Fruit fly (Drosophila melanogaster) whole organism, embryonic: ENCODE measurements around the gene CAH4.

Source experiments
- B-H2 ChIP-seq: fragments of 200-800 bp; sonication (Bioruptor generic); optimal IDR thresholded peaks from 2 replicates; lab custom pipeline; 2018; ENCODE audit warnings: missing biosample characterization, mild to moderate bottlenecking, missing genetic modification characterization
- C15 ChIP-seq: fragments of 200-800 bp; sonication (Bioruptor generic); IDR thresholded peaks from 3 replicates; pipeline ENCODE4 v1.3.6; 2022; ENCODE audit warnings: missing biosample characterization, missing genetic modification characterization
- CG10274 ChIP-seq: fragments of 200-800 bp; sonication (Bioruptor generic); optimal IDR thresholded peaks from 3 replicates; lab custom pipeline; 2017; ENCODE audit warnings: missing biosample characterization, mild to moderate bottlenecking, missing genetic modification characterization
- CG10321 ChIP-seq: fragments of 200-800 bp; sonication (Bioruptor generic); IDR thresholded peaks from 2 replicates; pipeline ENCODE4 v1.3.6; 2022; ENCODE audit warnings: missing biosample characterization, missing genetic modification characterization
- CG10565 ChIP-seq: fragments of 200-800 bp; sonication (Bioruptor generic); optimal IDR thresholded peaks from 3 replicates; lab custom pipeline; 2016; ENCODE audit warnings: missing biosample characterization, mild to moderate bottlenecking, missing genetic modification characterization
- CG12299 ChIP-seq: fragments of 200-800 bp; sonication (Bioruptor generic); optimal IDR thresholded peaks from 2 replicates; lab custom pipeline; 2018; ENCODE audit warnings: missing biosample characterization, mild to moderate bottlenecking, missing genetic modification characterization
- CG12744 ChIP-seq: fragments of 200-800 bp; sonication (Bioruptor generic); optimal IDR thresholded peaks from 2 replicates; lab custom pipeline; 2016; ENCODE audit warnings: missing biosample characterization, missing genetic modification characterization
- CG16779 ChIP-seq: fragments of 200-800 bp; sonication (Bioruptor generic); IDR thresholded peaks from 2 replicates; pipeline ENCODE4 v1.3.6; 2022; ENCODE audit warnings: missing biosample characterization, missing genetic modification characterization
- CG2678 ChIP-seq: fragments of 200-800 bp; sonication (Bioruptor generic); optimal IDR thresholded peaks from 3 replicates; lab custom pipeline; 2019; ENCODE audit warnings: missing biosample characterization, mild to moderate bottlenecking, missing genetic modification characterization, moderate library complexity
- CG32532 ChIP-seq: fragments of 200-800 bp; sonication (Bioruptor generic); IDR thresholded peaks from 2 replicates; pipeline ENCODE4 v1.3.6; 2022; ENCODE audit warnings: missing biosample characterization, missing genetic modification characterization
- CG32767 ChIP-seq: fragments of 200-800 bp; sonication (Bioruptor generic); IDR thresholded peaks from 2 replicates; pipeline ENCODE4 v1.3.6; 2022; ENCODE audit warnings: missing biosample characterization, missing genetic modification characterization
- CG3847 ChIP-seq: fragments of 200-800 bp; sonication (Bioruptor generic); IDR thresholded peaks from 2 replicates; pipeline ENCODE4 v1.3.6; 2022; ENCODE audit warnings: missing biosample characterization, missing genetic modification characterization
- CG5245 ChIP-seq: fragments of 200-800 bp; sonication (Bioruptor generic); optimal IDR thresholded peaks from 3 replicates; lab custom pipeline; 2016; ENCODE audit warnings: missing biosample characterization, missing genetic modification characterization
- CG6175 ChIP-seq: fragments of 200-800 bp; sonication (Bioruptor generic); IDR thresholded peaks from 3 replicates; pipeline ENCODE4 v1.3.6; 2022; ENCODE audit warnings: missing biosample characterization, missing genetic modification characterization
- CG7928 ChIP-seq: fragments of 200-800 bp; sonication (Bioruptor generic); optimal IDR thresholded peaks from 2 replicates; lab custom pipeline; 2017; ENCODE audit warnings: missing biosample characterization, mild to moderate bottlenecking, missing genetic modification characterization
- CG8281 ChIP-seq: fragments of 200-800 bp; sonication (Bioruptor generic); optimal IDR thresholded peaks from 2 replicates; lab custom pipeline; 2018; ENCODE audit warnings: missing biosample characterization, mild to moderate bottlenecking, missing genetic modification characterization, moderate library complexity
- CG9727 ChIP-seq: fragments of 200-800 bp; sonication (Bioruptor generic); optimal IDR thresholded peaks from 3 replicates; lab custom pipeline; 2017; ENCODE audit warnings: missing biosample characterization, mild to moderate bottlenecking, missing genetic modification characterization
- Dek ChIP-seq: fragments of 200-800 bp; sonication (Bioruptor generic); optimal IDR thresholded peaks from 3 replicates; lab custom pipeline; 2019; ENCODE audit warnings: missing biosample characterization, mild to moderate bottlenecking, missing genetic modification characterization, moderate library complexity
- Doc3 ChIP-seq: fragments of 200-800 bp; sonication (Bioruptor generic); IDR thresholded peaks from 3 replicates; pipeline ENCODE4 v1.3.6; 2022; ENCODE audit warnings: missing biosample characterization, missing genetic modification characterization; ENCODE audit not compliant: partially characterized antibody
- Gug ChIP-seq: fragments of 200-800 bp; sonication (Bioruptor generic); IDR thresholded peaks from 4 replicates; pipeline ENCODE4 v1.3.6; 2022; ENCODE audit warnings: missing biosample characterization, missing genetic modification characterization
- HHEX ChIP-seq: fragments of 200-800 bp; sonication (Bioruptor generic); optimal IDR thresholded peaks from 3 replicates; lab custom pipeline; 2017; ENCODE audit warnings: missing biosample characterization, mild to moderate bottlenecking, missing genetic modification characterization, missing genetic modification reagents
- Hey ChIP-seq: fragments of 200-800 bp; sonication (Bioruptor generic); optimal IDR thresholded peaks from 3 replicates; lab custom pipeline; 2018; ENCODE audit warnings: missing biosample characterization, mild to moderate bottlenecking, missing genetic modification characterization
- HmgD ChIP-seq: fragments of 200-800 bp; sonication (Bioruptor generic); optimal IDR thresholded peaks from 3 replicates; lab custom pipeline; 2016; ENCODE audit warnings: missing biosample characterization, missing genetic modification characterization
- Hsf ChIP-seq: fragments of 200-800 bp; sonication (Bioruptor generic); optimal IDR thresholded peaks from 3 replicates; lab custom pipeline; 2016; ENCODE audit warnings: missing biosample characterization, missing genetic modification characterization
- Mad ChIP-seq: fragments of 200-800 bp; sonication (Bioruptor generic); optimal IDR thresholded peaks from 2 replicates; lab custom pipeline; 2016; ENCODE audit warnings: missing biosample characterization, missing genetic modification characterization
- Mrtf ChIP-seq: fragments of 200-800 bp; sonication (Bioruptor generic); IDR thresholded peaks from 3 replicates; pipeline ENCODE4 v1.3.6; 2022; ENCODE audit warnings: missing biosample characterization, missing genetic modification characterization
- Nf-YC ChIP-seq: fragments of 200-800 bp; optimal IDR thresholded peaks from 3 replicates; lab custom pipeline; 2019; ENCODE audit warnings: missing biosample characterization, mild to moderate bottlenecking, missing genetic modification characterization, moderate library complexity
- btn ChIP-seq: fragments of 200-800 bp; sonication (Bioruptor generic); optimal IDR thresholded peaks from 2 replicates; lab custom pipeline; 2016; ENCODE audit warnings: missing biosample characterization, missing genetic modification characterization
- cg ChIP-seq: fragments of 200-800 bp; sonication (Bioruptor generic); optimal IDR thresholded peaks from 3 replicates; lab custom pipeline; 2019; ENCODE audit warnings: missing biosample characterization, mild to moderate bottlenecking, missing genetic modification characterization, moderate library complexity
- danr ChIP-seq: fragments of 200-800 bp; sonication (Bioruptor generic); IDR thresholded peaks from 2 replicates; pipeline ENCODE4 v1.3.6; 2022; ENCODE audit warnings: missing biosample characterization, missing genetic modification characterization
- dmrt11E ChIP-seq: fragments of 200-800 bp; sonication (Bioruptor generic); optimal IDR thresholded peaks from 3 replicates; lab custom pipeline; 2018; ENCODE audit warnings: missing biosample characterization, mild to moderate bottlenecking, missing genetic modification characterization, moderate library complexity
- en ChIP-seq: fragments of 200-800 bp; sonication (Bioruptor generic); optimal IDR thresholded peaks from 2 replicates; lab custom pipeline; 2016; ENCODE audit warnings: missing biosample characterization, missing genetic modification characterization
- fu2 ChIP-seq: fragments of 200-800 bp; sonication (Bioruptor generic); optimal IDR thresholded peaks from 2 replicates; lab custom pipeline; 2016; ENCODE audit warnings: missing biosample characterization, missing genetic modification characterization
- gcm2 ChIP-seq: fragments of 200-800 bp; sonication (Bioruptor generic); optimal IDR thresholded peaks from 2 replicates; lab custom pipeline; 2016; ENCODE audit warnings: missing biosample characterization, missing genetic modification characterization
- grn ChIP-seq: fragments of 200-800 bp; sonication (Bioruptor generic); optimal IDR thresholded peaks from 3 replicates; lab custom pipeline; 2017; ENCODE audit warnings: missing biosample characterization, missing genetic modification characterization
- gt ChIP-seq: fragments of 200-800 bp; sonication (Bioruptor generic); IDR thresholded peaks from 2 replicates; pipeline ENCODE4 v1.3.6; 2022; ENCODE audit warnings: missing biosample characterization, missing genetic modification characterization
- ham ChIP-seq: fragments of 200-800 bp; sonication (Bioruptor generic); IDR thresholded peaks from 2 replicates; pipeline ENCODE4 v1.3.6; 2022; ENCODE audit warnings: missing biosample characterization, missing genetic modification characterization
- hth ChIP-seq: fragments of >200 bp; optimal IDR thresholded peaks from 2 replicates; lab custom pipeline; 2017; ENCODE audit warnings: inconsistent platforms
- nmo ChIP-seq: fragments of 200-800 bp; sonication (Bioruptor generic); optimal IDR thresholded peaks from 2 replicates; lab custom pipeline; 2018; ENCODE audit warnings: missing biosample characterization, mild to moderate bottlenecking, missing genetic modification characterization, moderate library complexity
- odd ChIP-seq: fragments of 200-800 bp; sonication (Bioruptor generic); optimal IDR thresholded peaks from 2 replicates; lab custom pipeline; 2017; ENCODE audit warnings: missing biosample characterization, mild to moderate bottlenecking, missing genetic modification characterization
- pita ChIP-seq: fragments of 200-800 bp; sonication (Bioruptor generic); optimal IDR thresholded peaks from 2 replicates; lab custom pipeline; 2017; ENCODE audit warnings: missing biosample characterization, mild to moderate bottlenecking, missing genetic modification characterization
- prd ChIP-seq, 3 experiments: fragments of >200 bp in 2 of 3; fragments of 200-800 bp in 1 of 3; sonication (Bioruptor generic) in 1 of 3; optimal IDR thresholded peaks in 2 of 3; IDR thresholded peaks in 1 of 3; 2 replicates in 2 of 3; 3 replicates in 1 of 3; pipeline versions ENCODE4 v1.3.6 to Lab custom; 2017 to 2022; ENCODE audit warnings: missing biosample characterization in 1 of 3, missing genetic modification characterization in 1 of 3
- psq ChIP-seq: fragments of 200-800 bp; sonication (Bioruptor generic); optimal IDR thresholded peaks from 2 replicates; lab custom pipeline; 2017; ENCODE audit warnings: missing biosample characterization, missing genetic modification characterization
- sc ChIP-seq, 3 experiments: fragments of >200 bp in 2 of 3; fragments of 200-800 bp in 1 of 3; sonication (Bioruptor generic) in 1 of 3; optimal IDR thresholded peaks; 2 replicates in 2 of 3; 3 replicates in 1 of 3; lab custom pipeline; 2017; ENCODE audit warnings: mild to moderate bottlenecking in 1 of 3, missing biosample characterization in 1 of 3, missing genetic modification characterization in 1 of 3, missing genetic modification reagents in 1 of 3
- scrt ChIP-seq: fragments of 200-800 bp; sonication (Bioruptor generic); optimal IDR thresholded peaks from 2 replicates; lab custom pipeline; 2018; ENCODE audit warnings: missing biosample characterization, mild to moderate bottlenecking, missing genetic modification characterization, moderate library complexity
- sd ChIP-seq: fragments of 200-800 bp; sonication (Bioruptor generic); optimal IDR thresholded peaks from 3 replicates; lab custom pipeline; 2018; ENCODE audit warnings: missing biosample characterization, mild to moderate bottlenecking, missing genetic modification characterization, moderate library complexity
- sob ChIP-seq: fragments of 200-800 bp; sonication (Bioruptor generic); IDR thresholded peaks from 2 replicates; pipeline ENCODE4 v1.3.6; 2022; ENCODE audit warnings: missing biosample characterization, missing genetic modification characterization
- tgo ChIP-seq: fragments of 200-800 bp; sonication (Bioruptor generic); IDR thresholded peaks from 3 replicates; pipeline ENCODE4 v1.3.6; 2022; ENCODE audit warnings: missing biosample characterization, missing genetic modification characterization
- toy ChIP-seq: fragments of 200-800 bp; sonication (Bioruptor generic); IDR thresholded peaks from 2 replicates; pipeline ENCODE4 v1.3.6; 2022; ENCODE audit warnings: missing biosample characterization, missing genetic modification characterization
- trh ChIP-seq: fragments of 200-800 bp; sonication (Bioruptor generic); optimal IDR thresholded peaks from 2 replicates; lab custom pipeline; 2016; ENCODE audit warnings: missing biosample characterization, missing genetic modification characterization
- zfh2 ChIP-seq: fragments of 200-800 bp; sonication (Bioruptor generic); optimal IDR thresholded peaks from 2 replicates; lab custom pipeline; 2016; ENCODE audit warnings: missing biosample characterization, missing genetic modification characterization

The CAH4 gene

dm6 chr3R:24829887-24830351 lies 27.4 kb downstream of the CAH4 start, which contains the start of the genes Kaz and CG43273 (continued):
- TF ChIP-seq psq (GFP tag; lab: Kevin White, UChicago) (peak; percentile 43), tgo (peak; percentile 26; the same call in 1 of the 3 replicates), CG12744 (GFP tag; lab: Kevin White, UChicago) (no peak), CG6175 (GFP tag; lab: Robert Waterston, UW) (no peak), scrt (GFP tag; lab: Kevin White, UChicago) (peak; percentile 42), CG10274 (GFP tag; lab: Kevin White, UChicago) (no peak), grn (GFP tag; lab: Kevin White, UChicago) (no peak), CG7928 (GFP tag; lab: Kevin White, UChicago) (no peak), gt (GFP tag; lab: Robert Waterston, UW) (no peak), Doc3 (GFP tag; lab: Robert Waterston, UW) (no peak), pita (GFP tag; lab: Kevin White, UChicago) (no peak), cg (no peak), CG10565 (no peak), gcm2 (GFP tag; lab: Kevin White, UChicago) (no peak), Nf-YC (tag; lab: Kevin White, UChicago) (no peak), odd (no peak), CG10321 (GFP tag; lab: Robert Waterston, UW) (no peak), trh (GFP tag; lab: Kevin White, UChicago) (no peak), CG32532 (peak; percentile 64), B-H2 (GFP tag; lab: Kevin White, UChicago) (no peak), Hey (tag; lab: Kevin White, UChicago) (no peak), CG8281 (tag; lab: Kevin White, UChicago) (no peak), btn (GFP tag; lab: Kevin White, UChicago) (no peak), CG32767 (GFP tag; lab: Robert Waterston, UW) (no peak; the same call in 1 of the 2 replicates), CG12299 (tag; lab: Kevin White, UChicago) (peak; percentile 38), zfh2 (GFP tag; lab: Kevin White, UChicago) (peak; percentile 20), dmrt11E (tag; lab: Kevin White, UChicago) (peak; percentile 40), CG3847 (peak; percentile 75), Hsf (GFP tag; lab: Kevin White, UChicago) (peak; percentile 42), sd (tag; lab: Kevin White, UChicago) (no peak), CG2678 (tag; lab: Kevin White, UChicago) (no peak), CG5245 (GFP tag; lab: Kevin White, UChicago) (no peak), CG9727 (GFP tag; lab: Kevin White, UChicago) (peak; percentile 32), Dek (no peak), Gug (no peak; the same call in 3 of the 4 replicates), toy (no peak), sc (optimal IDR thresholded peaks at IDR 0.05; lab: Kevin White, UChicago) (no peak), sc (GFP tag; optimal IDR thresholded peaks at IDR 0.05; lab: Kevin White, UChicago) (no peak), C15 (GFP tag; lab: Robert Waterston, UW) (no peak), danr (GFP tag; lab: Robert Waterston, UW) (no peak), Mrtf (GFP tag; lab: Robert Waterston, UW) (no peak), Mad (GFP tag; lab: Kevin White, UChicago) (peak; percentile 36), prd (optimal IDR thresholded peaks at IDR 0.05; lab: Kevin White, UChicago) (no peak), prd (GFP tag; IDR thresholded peaks at IDR 0.05; lab: Robert Waterston, UW) (peak; percentile 64; the same call in 2 of the 3 replicates), hth (lab: Kevin White, UChicago) (no peak), HmgD (GFP tag; lab: Kevin White, UChicago) (no peak), ham (no peak), en (no peak), HHEX (GFP tag; lab: Kevin White, UChicago) (no peak), nmo (GFP tag; lab: Kevin White, UChicago) (peak; percentile 83), CG16779 (no peak), sob (GFP tag; lab: Robert Waterston, UW) (peak; percentile 59), fu2 (GFP tag; lab: Kevin White, UChicago) (no peak)
